Worm (Caenorhabditis elegans) whole organism, L1 larva: ENCODE data around the gene nhr-179.

Experiments
- C04F5.9 ChIP-seq: sonication (generic microtip); optimal IDR thresholded peaks from 2 replicates; lab custom pipeline; 2016; ENCODE audit warnings: missing genetic modification characterization, missing compliant biosample characterization
- C16A3.4 ChIP-seq: fragments of 150-350 bp; optimal IDR thresholded peaks from 2 replicates; lab custom pipeline; 2014; ENCODE audit warnings: missing biosample characterization, missing genetic modification characterization
- Y116A8C.19 ChIP-seq: sonication (generic microtip); optimal IDR thresholded peaks from 2 replicates; lab custom pipeline; 2016; ENCODE audit warnings: missing compliant biosample characterization, missing genetic modification characterization, borderline replicate concordance
- aha-1 ChIP-seq: fragments of 150-350 bp; optimal IDR thresholded peaks from 2 replicates; lab custom pipeline; 2014; ENCODE audit warnings: missing biosample characterization, missing genetic modification characterization
- alr-1 ChIP-seq: fragments of 200-800 bp; sonication (Bioruptor generic); optimal IDR thresholded peaks from 2 replicates; lab custom pipeline; 2018; ENCODE audit warnings: borderline replicate concordance, mild to moderate bottlenecking, missing genetic modification characterization, missing compliant biosample characterization
- ama-1 ChIP-seq: fragments of 150-350 bp; optimal IDR thresholded peaks from 2 replicates; lab custom pipeline; 2014
- blmp-1 ChIP-seq: fragments of 150-350 bp; optimal IDR thresholded peaks from 2 replicates; lab custom pipeline; 2014; ENCODE audit warnings: missing biosample characterization, missing genetic modification characterization
- ceh-82 ChIP-seq, 3 experiments: fragments of 150-350 bp in 1 of 3; sonication (generic microtip) in 2 of 3; optimal IDR thresholded peaks; 2 replicates each; lab custom pipeline; 2014 to 2017; ENCODE audit warnings: missing biosample characterization in 3 of 3, missing genetic modification characterization in 3 of 3
- ceh-88 ChIP-seq: fragments of 200-800 bp; sonication (Bioruptor generic); IDR thresholded peaks from 2 replicates; pipeline ENCODE4 v1.3.6; 2022; ENCODE audit warnings: missing genetic modification characterization, missing compliant biosample characterization
- dpl-1 ChIP-seq, 3 experiments: fragments of 150-350 bp in 2 of 3; sonication (generic microtip) in 1 of 3; optimal IDR thresholded peaks; 2 replicates each; lab custom pipeline; 2014 to 2017; ENCODE audit warnings: missing biosample characterization in 3 of 3, missing genetic modification characterization in 3 of 3, missing genetic modification reagents in 3 of 3
- efl-1 ChIP-seq, 4 experiments: fragments of 150-350 bp; optimal IDR thresholded peaks in 3 of 4; peaks in 1 of 4; 1 replicate in 1 of 4; 2 replicates in 3 of 4; lab custom pipeline; 2014; ENCODE audit warnings: missing biosample characterization in 2 of 4, missing genetic modification characterization in 2 of 4, missing genetic modification reagents in 2 of 4
- efl-3 ChIP-seq: fragments of 200-800 bp; sonication (Bioruptor generic); optimal IDR thresholded peaks from 2 replicates; lab custom pipeline; 2018; ENCODE audit warnings: mild to moderate bottlenecking, missing genetic modification characterization, missing compliant biosample characterization
- elt-3 ChIP-seq, 6 experiments: fragments of 150-350 bp in 1 of 6; sonication (generic microtip); optimal IDR thresholded peaks; 2 replicates each; lab custom pipeline; 2017 to 2018; ENCODE audit warnings: missing biosample characterization in 6 of 6, missing genetic modification characterization in 6 of 6, inconsistent platforms in 1 of 6
- fkh-8 ChIP-seq: sonication (generic microtip); optimal IDR thresholded peaks from 2 replicates; lab custom pipeline; 2016; ENCODE audit warnings: mild to moderate bottlenecking, missing genetic modification characterization, missing compliant biosample characterization
- hpl-2 ChIP-seq: fragments of 150-350 bp; optimal IDR thresholded peaks from 2 replicates; lab custom pipeline; 2014; ENCODE audit warnings: missing biosample characterization, missing genetic modification reagents, missing genetic modification characterization
- irx-1 ChIP-seq: sonication (generic microtip); optimal IDR thresholded peaks from 2 replicates; lab custom pipeline; 2016; ENCODE audit warnings: missing genetic modification characterization, missing compliant biosample characterization
- isw-1 ChIP-seq: fragments of 200-800 bp; sonication (Bioruptor generic); IDR thresholded peaks from 2 replicates; pipeline ENCODE4 v1.3.6; 2022; ENCODE audit warnings: missing genetic modification characterization, missing compliant biosample characterization
- jun-1 ChIP-seq: fragments of 150-350 bp; optimal IDR thresholded peaks from 2 replicates; lab custom pipeline; 2014; ENCODE audit warnings: missing biosample characterization, missing genetic modification reagents, missing genetic modification characterization
- lin-13 ChIP-seq: fragments of 150-350 bp; optimal IDR thresholded peaks from 2 replicates; lab custom pipeline; 2014; ENCODE audit warnings: missing biosample characterization, missing genetic modification reagents, missing genetic modification characterization
- lin-14 ChIP-seq: fragments of 200-800 bp; sonication (Bioruptor generic); optimal IDR thresholded peaks from 2 replicates; lab custom pipeline; 2018; ENCODE audit warnings: mild to moderate bottlenecking, missing genetic modification characterization, moderate library complexity, missing compliant biosample characterization
- lin-15B ChIP-seq: fragments of 150-350 bp; sonication (generic microtip); optimal IDR thresholded peaks from 3 replicates; lab custom pipeline; 2014; ENCODE audit warnings: missing biosample characterization, missing genetic modification characterization
- lin-35 ChIP-seq, 2 experiments: fragments of 150-350 bp; optimal IDR thresholded peaks; 2 replicates each; lab custom pipeline; 2014; ENCODE audit warnings: missing biosample characterization in 2 of 2, missing genetic modification characterization in 2 of 2, missing genetic modification reagents in 2 of 2
- mdl-1 ChIP-seq, 2 experiments: fragments of 150-350 bp; optimal IDR thresholded peaks; 2 replicates each; lab custom pipeline; 2014 to 2017; ENCODE audit warnings: missing biosample characterization in 2 of 2, missing genetic modification characterization in 2 of 2, inconsistent platforms in 1 of 2
- mep-1 ChIP-seq: fragments of 150-350 bp; optimal IDR thresholded peaks from 2 replicates; lab custom pipeline; 2014; ENCODE audit warnings: missing biosample characterization, missing genetic modification characterization
- nhr-12 ChIP-seq: sonication (generic microtip); optimal IDR thresholded peaks from 2 replicates; lab custom pipeline; 2017; ENCODE audit warnings: missing biosample characterization, missing genetic modification characterization
- nhr-19 ChIP-seq: fragments of 200-800 bp; sonication (Bioruptor generic); conservative IDR thresholded peaks from 2 replicates; pipeline ENCODE4 v1.3.6; 2022; ENCODE audit warnings: missing genetic modification characterization, missing compliant biosample characterization
- nhr-20 ChIP-seq: sonication (generic microtip); optimal IDR thresholded peaks from 2 replicates; lab custom pipeline; 2016; ENCODE audit warnings: mild to moderate bottlenecking, missing genetic modification characterization, missing compliant biosample characterization
- nhr-237 ChIP-seq: fragments of 150-350 bp; optimal IDR thresholded peaks from 2 replicates; lab custom pipeline; 2014; ENCODE audit warnings: missing biosample characterization, missing genetic modification characterization
- nhr-28 ChIP-seq: fragments of 150-350 bp; optimal IDR thresholded peaks from 2 replicates; lab custom pipeline; 2014; ENCODE audit warnings: missing biosample characterization, missing genetic modification characterization
- nhr-47 ChIP-seq: sonication (generic microtip); optimal IDR thresholded peaks from 2 replicates; lab custom pipeline; 2016; ENCODE audit warnings: mild to moderate bottlenecking, missing genetic modification characterization, moderate library complexity, missing compliant biosample characterization
- nhr-71 ChIP-seq: sonication (generic microtip); optimal IDR thresholded peaks from 2 replicates; lab custom pipeline; 2016; ENCODE audit warnings: mild to moderate bottlenecking, missing genetic modification characterization, moderate library complexity, missing compliant biosample characterization
- nhr-76 ChIP-seq: sonication (generic microtip); optimal IDR thresholded peaks from 2 replicates; lab custom pipeline; 2017; ENCODE audit warnings: missing biosample characterization, missing genetic modification characterization
- nhr-77 ChIP-seq: fragments of 150-350 bp; optimal IDR thresholded peaks from 2 replicates; lab custom pipeline; 2014; ENCODE audit warnings: missing biosample characterization, missing genetic modification characterization
- nhr-85 ChIP-seq: sonication (generic microtip); peaks from one replicate; lab custom pipeline; 2016; ENCODE audit warnings: missing genetic modification characterization, inconsistent platforms, missing compliant biosample characterization
- nhr-90 ChIP-seq: sonication (generic microtip); optimal IDR thresholded peaks from 2 replicates; lab custom pipeline; 2016; ENCODE audit warnings: mild to moderate bottlenecking, missing genetic modification characterization, missing compliant biosample characterization; ENCODE audit not compliant: poor library complexity
- skn-1 ChIP-seq: fragments of 150-350 bp; optimal IDR thresholded peaks from 2 replicates; lab custom pipeline; 2014; ENCODE audit warnings: missing biosample characterization, missing genetic modification characterization
- snu-23 ChIP-seq: sonication (generic microtip); optimal IDR thresholded peaks from 2 replicates; lab custom pipeline; 2016; ENCODE audit warnings: missing genetic modification characterization, missing compliant biosample characterization
- swsn-7 ChIP-seq: sonication (generic microtip); optimal IDR thresholded peaks from 2 replicates; lab custom pipeline; 2016; ENCODE audit warnings: missing genetic modification characterization, missing compliant biosample characterization
- tbx-2 ChIP-seq: sonication (generic microtip); optimal IDR thresholded peaks from 2 replicates; lab custom pipeline; 2016; ENCODE audit warnings: missing genetic modification characterization, missing compliant biosample characterization
- unc-62 ChIP-seq: fragments of 150-350 bp; optimal IDR thresholded peaks from 2 replicates; lab custom pipeline; 2014; ENCODE audit warnings: missing biosample characterization, missing genetic modification reagents, missing genetic modification characterization
- xbp-1 ChIP-seq: sonication (generic microtip); optimal IDR thresholded peaks from 2 replicates; lab custom pipeline; 2016; ENCODE audit warnings: missing genetic modification characterization, missing compliant biosample characterization
- zip-4 ChIP-seq: fragments of 200-800 bp; sonication (Bioruptor generic); optimal IDR thresholded peaks from 2 replicates; lab custom pipeline; 2018; ENCODE audit warnings: mild to moderate bottlenecking, missing genetic modification characterization, moderate library complexity, missing compliant biosample characterization
- ztf-11 ChIP-seq, 2 experiments: sonication (generic microtip); optimal IDR thresholded peaks; 2 replicates each; lab custom pipeline; 2016 to 2017; ENCODE audit warnings: missing genetic modification characterization in 2 of 2, missing biosample characterization in 1 of 2, missing compliant biosample characterization in 1 of 2
- ztf-4 ChIP-seq: fragments of 150-350 bp; optimal IDR thresholded peaks from 2 replicates; lab custom pipeline; 2014; ENCODE audit warnings: missing biosample characterization, missing genetic modification characterization

nhr-179 gene

DNA sequence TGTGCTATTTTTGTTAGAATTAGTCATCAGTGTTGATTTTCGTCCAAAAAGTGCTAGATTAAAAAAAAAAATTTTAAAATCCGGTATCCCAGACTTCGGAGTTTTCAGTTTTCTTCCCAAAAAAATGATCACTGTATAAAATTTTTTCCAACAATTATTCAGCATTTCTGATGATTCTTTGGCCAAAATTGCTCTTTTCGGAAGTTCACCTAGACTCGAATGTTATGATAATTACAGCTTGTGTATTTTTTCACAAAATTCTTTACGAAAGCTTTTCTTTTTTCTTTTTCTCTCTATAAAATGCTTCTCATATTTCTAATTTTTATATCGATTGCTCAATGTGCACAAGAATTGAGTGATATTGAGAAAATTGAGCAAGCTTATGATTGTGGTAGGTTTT lies 13.1 kb upstream of the nhr-179 start, which contains the start of gene irld-17:
Gene irld-17 (plus strand): TSS at position 301 of the 400 bp plus-strand sequence.
- TF ChIP-seq efl-1 (optimal IDR thresholded peaks at IDR 0.05; lab: Kevin White, UChicago) (no peak), efl-1 (GFP tag; optimal IDR thresholded peaks at IDR 0.05 in 1 of 2; lab: Kevin White, UChicago) (peak in 1 of 2 experiments; percentile 67), nhr-12 (no peak)

- TF ChIP-seq ztf-4 (tag; lab: Kevin White, UChicago) (no peak), skn-1 (tag; lab: Kevin White, UChicago) (no peak), C16A3.4 (no peak), aha-1 (tag; lab: Kevin White, UChicago) (no peak), isw-1 (no peak), unc-62 (no peak), swsn-7 (tag; lab: Kevin White, UChicago) (no peak)
These were observed 12.5 kb upstream of the nhr-179 start, which contains the start of gene Y46H3D.8 for ce11 chrV:1631148-1631547. TSS of gene Y46H3D.8 (minus strand) at chrV:1631248.

ce11 chrV:1629329-1629728 lies 10.7 kb upstream of the nhr-179 start, which contains the start of gene nhr-238:
TSS of gene nhr-238 (minus strand) at chrV:1629432.
- no peak for TF ChIP-seq skn-1 (tag; lab: Kevin White, UChicago)
- TF ChIP-seq blmp-1, result peak; percentile 18
- peak; percentile 54 for TF ChIP-seq nhr-20
- no peak for TF ChIP-seq elt-3 (tag; optimal IDR thresholded peaks at IDR 0.05; lab: Kevin White, UChicago)
- TF ChIP-seq snu-23 (GFP tag; lab: Kevin White, UChicago), result peak; percentile 29
- TF ChIP-seq efl-3, result no peak
- no peak for TF ChIP-seq nhr-76
- peak; percentile 31 for TF ChIP-seq nhr-71 (tag; lab: Kevin White, UChicago)
- peak in 1 of 2 experiments; percentile 6 for TF ChIP-seq lin-35 (GFP tag; optimal IDR thresholded peaks at IDR 0.05; lab: Kevin White, UChicago)
- peak; percentile 63 for TF ChIP-seq nhr-85 (tag; lab: Kevin White, UChicago)
- TF ChIP-seq irx-1 (tag; lab: Kevin White, UChicago), result no peak
- TF ChIP-seq nhr-77 (tag; lab: Kevin White, UChicago), result peak; percentile 96
- TF ChIP-seq ceh-88 (GFP tag; lab: Robert Waterston, UW), result no peak

ce11 chrV:1627269-1627668 lies 8.6 kb upstream of the nhr-179 start:
- TF ChIP-seq lin-14, result peak; percentile 95
- TF ChIP-seq dpl-1 (GFP tag; optimal IDR thresholded peaks at IDR 0.05; lab: Kevin White, UChicago), result peak in 2 of 3 experiments; percentile 3
- TF ChIP-seq ama-1 (lab: Kevin White, UChicago), result no peak
- peak; percentile 65 for TF ChIP-seq blmp-1
- TF ChIP-seq snu-23 (GFP tag; lab: Kevin White, UChicago), result peak; percentile 54
- TF ChIP-seq mep-1 (tag; lab: Kevin White, UChicago), result peak; percentile 27
- no peak for TF ChIP-seq Y116A8C.19 (tag; lab: Kevin White, UChicago)
- peak; percentile 81 for TF ChIP-seq skn-1 (tag; lab: Kevin White, UChicago)
- TF ChIP-seq nhr-90 (tag; lab: Kevin White, UChicago), result peak; percentile 47
- peak; percentile 5 to 6 for TF ChIP-seq efl-1 (optimal IDR thresholded peaks at IDR 0.05; lab: Kevin White, UChicago)
- no peak for TF ChIP-seq efl-1 (GFP tag; optimal IDR thresholded peaks at IDR 0.05 in 1 of 2; lab: Kevin White, UChicago)
- TF ChIP-seq lin-13 (GFP tag; lab: Kevin White, UChicago), result no peak
- TF ChIP-seq nhr-20, result peak; percentile 83
- no peak for TF ChIP-seq lin-15B
- TF ChIP-seq nhr-19, result peak; percentile 21; the same call in 1 of the 2 replicates
- peak; percentile 96 for TF ChIP-seq nhr-77 (tag; lab: Kevin White, UChicago)
- TF ChIP-seq ceh-82 (tag; optimal IDR thresholded peaks at IDR 0.05; lab: Kevin White, UChicago), result peak in 2 of 3 experiments; percentile 10 to 17
- TF ChIP-seq irx-1 (tag; lab: Kevin White, UChicago), result no peak
- TF ChIP-seq nhr-47 (tag; lab: Kevin White, UChicago), result no peak
- peak; percentile 83 for TF ChIP-seq nhr-28
- peak; percentile 87 for TF ChIP-seq nhr-85 (tag; lab: Kevin White, UChicago)
- TF ChIP-seq ztf-4 (tag; lab: Kevin White, UChicago), result peak; percentile 53
- TF ChIP-seq nhr-12, result no peak
- no peak for TF ChIP-seq swsn-7 (tag; lab: Kevin White, UChicago)
- TF ChIP-seq alr-1 (tag; lab: Kevin White, UChicago), result no peak
- no peak for TF ChIP-seq ztf-11 (tag; optimal IDR thresholded peaks at IDR 0.05; lab: Kevin White, UChicago)
- peak in 1 of 6 experiments; percentile 26 for TF ChIP-seq elt-3 (tag; optimal IDR thresholded peaks at IDR 0.05; lab: Kevin White, UChicago)
- TF ChIP-seq C04F5.9, result no peak
- peak in 1 of 2 experiments; percentile 49 for TF ChIP-seq mdl-1 (tag; optimal IDR thresholded peaks at IDR 0.05; lab: Kevin White, UChicago)
- no peak for TF ChIP-seq zip-4
- peak; percentile 35 for TF ChIP-seq jun-1 (tag; lab: Kevin White, UChicago)
- TF ChIP-seq lin-35 (GFP tag; optimal IDR thresholded peaks at IDR 0.05; lab: Kevin White, UChicago), result peak in 1 of 2 experiments; percentile 57
- no peak for TF ChIP-seq nhr-237 (tag; lab: Kevin White, UChicago)
- no peak for TF ChIP-seq xbp-1 (tag; lab: Kevin White, UChicago)
- no peak for TF ChIP-seq hpl-2 (GFP tag; lab: Kevin White, UChicago)
- TF ChIP-seq fkh-8 (tag; lab: Kevin White, UChicago), result peak; percentile 30
- TF ChIP-seq tbx-2 (tag; lab: Kevin White, UChicago), result peak; percentile 45
